Fruit fly (Drosophila melanogaster): ENCODE measurements around the gene CG14151.

Gene CG14151

DNA sequence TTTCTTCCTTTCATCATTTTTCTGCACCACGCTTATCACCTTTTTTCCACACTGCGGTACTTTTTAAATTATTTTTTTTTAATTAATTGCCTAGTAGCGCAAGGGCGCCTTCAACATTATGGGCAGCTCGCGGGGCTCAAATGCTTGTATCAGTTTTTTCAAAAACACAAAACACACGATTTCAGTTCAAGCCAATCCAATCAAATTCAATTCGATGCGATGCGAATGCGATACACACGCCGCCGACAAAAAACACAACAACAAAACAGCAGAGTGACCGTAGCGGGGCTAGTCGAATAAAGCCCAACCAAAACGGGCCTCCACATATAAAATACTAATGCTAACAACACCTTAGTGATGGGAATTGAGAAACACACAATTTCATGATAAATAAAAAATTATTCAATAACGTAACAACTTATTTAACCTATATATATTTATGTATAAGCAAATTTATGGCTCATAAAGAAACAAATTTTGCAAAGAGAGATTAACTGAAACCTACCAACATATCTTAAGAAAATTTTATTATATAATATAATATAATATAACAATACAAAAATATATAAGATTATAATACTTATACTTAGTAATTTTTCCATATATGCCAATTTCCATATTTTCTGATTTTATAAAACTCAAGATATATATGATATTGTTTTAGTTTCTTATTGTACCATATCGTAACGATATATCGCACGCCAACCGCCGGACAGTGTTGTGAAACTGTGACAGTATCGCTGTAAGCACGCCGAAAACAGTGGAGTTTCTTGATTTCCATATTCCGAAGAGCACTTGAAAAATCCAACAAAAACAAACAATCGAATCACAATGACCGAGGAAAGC is 32.7 kb upstream of the CG14151 start, which contains the start of the genes CG32066 and CG8003 (continued):
- TF ChIP-seq ss (GFP tag; optimal IDR thresholded peaks at IDR 0.05): peak; percentile 5 to 44
- no peak for TF ChIP-seq pdm3 (GFP tag; optimal IDR thresholded peaks at IDR 0.05)
- TF ChIP-seq lz (GFP tag; optimal IDR thresholded peaks at IDR 0.05): peak; percentile 21
- no peak for TF ChIP-seq Lpt (GFP tag; optimal IDR thresholded peaks at IDR 0.05)
- no peak for TF ChIP-seq dsx (GFP tag; optimal IDR thresholded peaks at IDR 0.05; ENCODE audit: poor library complexity, severe bottlenecking)
- TF ChIP-seq Eip93F (GFP tag; optimal IDR thresholded peaks at IDR 0.05): peak; percentile 79
- TF ChIP-seq Eip75B (GFP tag; optimal IDR thresholded peaks at IDR 0.05): peak; percentile 30
- peak; percentile 36 for TF ChIP-seq vri (GFP tag; optimal IDR thresholded peaks at IDR 0.05)
- TF ChIP-seq CG8319 (GFP tag; optimal IDR thresholded peaks at IDR 0.05): no peak
- TF ChIP-seq Hr38 (GFP tag; optimal IDR thresholded peaks at IDR 0.05): no peak
- peak; percentile 35 for TF ChIP-seq CG3032 (tag; optimal IDR thresholded peaks at IDR 0.05)
- peak; percentile 74 for TF ChIP-seq svp (GFP tag)
- TF ChIP-seq topi (GFP tag; optimal IDR thresholded peaks at IDR 0.05): peak; percentile 43
- TF ChIP-seq CG10631 (GFP tag; optimal IDR thresholded peaks at IDR 0.05): peak; percentile 66
- TF ChIP-seq spab (GFP tag; optimal IDR thresholded peaks at IDR 0.05): no peak
- peak; percentile 49; the same call in 1 of the 3 replicates for TF ChIP-seq CG6163 (GFP tag; IDR thresholded peaks at IDR 0.05)
- TF ChIP-seq CG11762 (GFP tag; optimal IDR thresholded peaks at IDR 0.05; ENCODE audit: insufficient read depth): no peak
- no peak for TF ChIP-seq CG1621 (tag; optimal IDR thresholded peaks at IDR 0.05)
- no peak for TF ChIP-seq CG7368 (GFP tag; optimal IDR thresholded peaks at IDR 0.05)
- no peak for TF ChIP-seq salr (GFP tag; optimal IDR thresholded peaks at IDR 0.05)
- TF ChIP-seq Hr39 (GFP tag; optimal IDR thresholded peaks at IDR 0.05): peak; percentile 4
- TF ChIP-seq CG4318 (GFP tag; optimal IDR thresholded peaks at IDR 0.05): no peak
- TF ChIP-seq CG9139 (GFP tag; optimal IDR thresholded peaks at IDR 0.05): peak; percentile 42
- no peak for TF ChIP-seq Blimp-1 (GFP tag; optimal IDR thresholded peaks at IDR 0.05)
- TF ChIP-seq CG31627 (GFP tag; optimal IDR thresholded peaks at IDR 0.05): no peak
- TF ChIP-seq CG6854 (GFP tag; optimal IDR thresholded peaks at IDR 0.05): peak; percentile 78
- peak; percentile 27 for TF ChIP-seq CG10669 (GFP tag; optimal IDR thresholded peaks at IDR 0.05)
- peak; percentile 24; the same call in 1 of the 2 replicates for TF ChIP-seq CG15336 (GFP tag; IDR thresholded peaks at IDR 0.05)
- no peak for TF ChIP-seq CG11902 (GFP tag; optimal IDR thresholded peaks at IDR 0.05)
- peak; percentile 0 for TF ChIP-seq CG8632 (GFP tag; optimal IDR thresholded peaks at IDR 0.05)
- TF ChIP-seq fd85E (GFP tag; optimal IDR thresholded peaks at IDR 0.05): no peak
- peak; percentile 29 for TF ChIP-seq net (GFP tag; optimal IDR thresholded peaks at IDR 0.05)
- TF ChIP-seq Sox14 (GFP tag; optimal IDR thresholded peaks at IDR 0.05): peak; percentile 3
- TF ChIP-seq CG6792 (GFP tag; optimal IDR thresholded peaks at IDR 0.05): peak; percentile 1

dm6 chr3L:10659993-10660743 is 31.9 kb upstream of the CG14151 start:
- TF ChIP-seq CG16779 (tag; optimal IDR thresholded peaks at IDR 0.05): peak; percentile 29
- no peak for TF ChIP-seq Gug (GFP tag; IDR thresholded peaks at IDR 0.05)
- no peak for TF ChIP-seq Ets21C (GFP tag; optimal IDR thresholded peaks at IDR 0.05)
- no peak for TF ChIP-seq net (GFP tag; optimal IDR thresholded peaks at IDR 0.05)
- TF ChIP-seq Eip78C (GFP tag): peak; percentile 36
- no peak for TF ChIP-seq CG9139 (GFP tag; optimal IDR thresholded peaks at IDR 0.05)
- no peak for TF ChIP-seq CG32006 (GFP tag; optimal IDR thresholded peaks at IDR 0.05)
- TF ChIP-seq CG6808 (GFP tag; optimal IDR thresholded peaks at IDR 0.05): no peak
- TF ChIP-seq CG3919 (GFP tag; optimal IDR thresholded peaks at IDR 0.05): no peak
- no peak for TF ChIP-seq CG4318 (GFP tag; optimal IDR thresholded peaks at IDR 0.05)
- TF ChIP-seq svp (GFP tag): peak; percentile 64
- TF ChIP-seq CG8319 (GFP tag; optimal IDR thresholded peaks at IDR 0.05): no peak
- TF ChIP-seq vri (GFP tag; optimal IDR thresholded peaks at IDR 0.05): no peak
- no peak for TF ChIP-seq fd85E (GFP tag; optimal IDR thresholded peaks at IDR 0.05)
- peak; percentile 51 for TF ChIP-seq fkh (GFP tag; optimal IDR thresholded peaks at IDR 0.05)
- TF ChIP-seq CG8632 (GFP tag; optimal IDR thresholded peaks at IDR 0.05): peak; percentile 2
- TF ChIP-seq fd59A (GFP tag; optimal IDR thresholded peaks at IDR 0.05): no peak
- no peak for TF ChIP-seq CG31627 (GFP tag; optimal IDR thresholded peaks at IDR 0.05)
- no peak for TF ChIP-seq dsx (GFP tag; optimal IDR thresholded peaks at IDR 0.05; ENCODE audit: poor library complexity, severe bottlenecking)

Measured in whole organism, prepupa.